Worm (Caenorhabditis elegans) whole organism, L3 larva: ENCODE results near the gene anat-1.

Source experiments
- elt-1 ChIP-seq: fragments of 150-350 bp; optimal IDR thresholded peaks from 2 replicates; lab custom pipeline; 2014; ENCODE audit warnings: missing biosample characterization, missing genetic modification characterization
- fkh-10 ChIP-seq: sonication (generic microtip); optimal IDR thresholded peaks from 2 replicates; lab custom pipeline; 2017; ENCODE audit warnings: missing biosample characterization, missing genetic modification reagents, missing genetic modification characterization
- jun-1 ChIP-seq: fragments of 150-350 bp; optimal IDR thresholded peaks from 2 replicates; lab custom pipeline; 2014; ENCODE audit warnings: missing biosample characterization, missing genetic modification reagents, missing genetic modification characterization
- lin-39 ChIP-seq: fragments of 150-350 bp; optimal IDR thresholded peaks from 2 replicates; lab custom pipeline; 2018; ENCODE audit warnings: missing biosample characterization, missing genetic modification reagents, missing genetic modification characterization
- nhr-77 ChIP-seq: fragments of 150-350 bp; optimal IDR thresholded peaks from 2 replicates; lab custom pipeline; 2014; ENCODE audit warnings: missing biosample characterization, missing genetic modification characterization
- sea-2 ChIP-seq: fragments of 150-350 bp; sonication (generic microtip); optimal IDR thresholded peaks from 4 replicates; lab custom pipeline; 2014; ENCODE audit warnings: missing biosample characterization, missing genetic modification reagents, missing genetic modification characterization
- snpc-4 ChIP-seq: fragments of 150-350 bp; optimal IDR thresholded peaks from 2 replicates; lab custom pipeline; 2014; ENCODE audit warnings: missing biosample characterization, missing genetic modification characterization
- unc-39 ChIP-seq: sonication (generic microtip); optimal IDR thresholded peaks from 4 replicates; lab custom pipeline; 2017; ENCODE audit warnings: missing biosample characterization, missing genetic modification characterization
- ztf-11 ChIP-seq: fragments of 150-350 bp; optimal IDR thresholded peaks from 2 replicates; lab custom pipeline; 2014; ENCODE audit warnings: missing biosample characterization, missing genetic modification characterization

- TF ChIP-seq fkh-10 (GFP tag; lab: Kevin White, UChicago), result no peak
- no peak for TF ChIP-seq nhr-77 (tag; lab: Kevin White, UChicago)
- TF ChIP-seq elt-1 (tag; lab: Kevin White, UChicago), result no peak
- no peak for TF ChIP-seq ztf-11 (tag; lab: Kevin White, UChicago)
- no peak for TF ChIP-seq jun-1 (tag; lab: Kevin White, UChicago)
- no peak for TF ChIP-seq unc-39 (tag; lab: Kevin White, UChicago)
- TF ChIP-seq lin-39 (tag; lab: Kevin White, UChicago), result no peak
- no peak for TF ChIP-seq sea-2 (GFP tag; lab: Kevin White, UChicago)
- TF ChIP-seq snpc-4 (tag; lab: Kevin White, UChicago), result no peak
Measured at ce11 chrIV:6811808-6812207, 41.2 kb downstream of the anat-1 start, which contains the start of gene ceh-48.
